Fruit fly (Drosophila melanogaster) whole organism, prepupa: ENCODE results near the gene CG17118.

Experiments used
- Blimp-1 ChIP-seq: fragments of 200-800 bp; sonication (Bioruptor generic); optimal IDR thresholded peaks from 3 replicates; lab custom pipeline; 2017; ENCODE audit warnings: missing biosample characterization, missing genetic modification characterization, mild to moderate bottlenecking, moderate library complexity, missing genetic modification reagents
- CG10631 ChIP-seq: fragments of 200-800 bp; sonication (Bioruptor generic); optimal IDR thresholded peaks from 2 replicates; lab custom pipeline; 2016; ENCODE audit warnings: missing biosample characterization, missing genetic modification characterization
- CG10669 ChIP-seq: fragments of 200-800 bp; sonication (Bioruptor generic); optimal IDR thresholded peaks from 3 replicates; lab custom pipeline; 2018; ENCODE audit warnings: missing biosample characterization, mild to moderate bottlenecking, missing genetic modification characterization, moderate library complexity
- CG11294 ChIP-seq: fragments of 200-800 bp; sonication (Bioruptor generic); IDR thresholded peaks from 2 replicates; pipeline ENCODE4 v1.3.6; 2022; ENCODE audit warnings: missing biosample characterization, missing genetic modification characterization
- CG11762 ChIP-seq: fragments of 200-800 bp; sonication (Bioruptor generic); optimal IDR thresholded peaks from 3 replicates; lab custom pipeline; 2016; ENCODE audit warnings: missing biosample characterization, missing genetic modification characterization; ENCODE audit not compliant: insufficient read depth
- CG11902 ChIP-seq: fragments of 200-800 bp; sonication (Bioruptor generic); optimal IDR thresholded peaks from 3 replicates; lab custom pipeline; 2016; ENCODE audit warnings: missing biosample characterization, missing genetic modification characterization
- CG15336 ChIP-seq: fragments of 200-800 bp; sonication (Bioruptor generic); IDR thresholded peaks from 2 replicates; pipeline ENCODE4 v1.3.6; 2022; ENCODE audit warnings: missing biosample characterization, missing genetic modification characterization
- CG1621 ChIP-seq: fragments of 200-800 bp; sonication (Bioruptor generic); optimal IDR thresholded peaks from 3 replicates; lab custom pipeline; 2018; ENCODE audit warnings: missing biosample characterization, mild to moderate bottlenecking, missing genetic modification characterization
- CG16779 ChIP-seq: fragments of 200-800 bp; sonication (Bioruptor generic); optimal IDR thresholded peaks from 3 replicates; lab custom pipeline; 2017; ENCODE audit warnings: missing biosample characterization, mild to moderate bottlenecking, missing genetic modification characterization
- CG3032 ChIP-seq: fragments of 200-800 bp; optimal IDR thresholded peaks from 2 replicates; lab custom pipeline; 2019; ENCODE audit warnings: missing biosample characterization, mild to moderate bottlenecking, missing genetic modification characterization, moderate library complexity
- CG31627 ChIP-seq: fragments of 200-800 bp; sonication (Bioruptor generic); optimal IDR thresholded peaks from 3 replicates; lab custom pipeline; 2016; ENCODE audit warnings: missing biosample characterization, missing genetic modification characterization
- CG32006 ChIP-seq: fragments of 200-800 bp; sonication (Bioruptor generic); optimal IDR thresholded peaks from 3 replicates; lab custom pipeline; 2017; ENCODE audit warnings: missing biosample characterization, mild to moderate bottlenecking, missing genetic modification characterization
- CG34406 ChIP-seq: fragments of 200-800 bp; sonication (Bioruptor generic); optimal IDR thresholded peaks from 3 replicates; lab custom pipeline; 2016; ENCODE audit warnings: missing biosample characterization, missing genetic modification characterization
- CG3919 ChIP-seq: fragments of 200-800 bp; sonication (Bioruptor generic); optimal IDR thresholded peaks from 3 replicates; lab custom pipeline; 2016; ENCODE audit warnings: missing biosample characterization, missing genetic modification characterization
- CG4318 ChIP-seq: fragments of 200-800 bp; sonication (Bioruptor generic); optimal IDR thresholded peaks from 3 replicates; lab custom pipeline; 2017; ENCODE audit warnings: missing biosample characterization, mild to moderate bottlenecking, missing genetic modification characterization
- CG6163 ChIP-seq: fragments of 200-800 bp; sonication (Bioruptor generic); IDR thresholded peaks from 3 replicates; pipeline ENCODE4 v1.3.6; 2022; ENCODE audit warnings: missing biosample characterization, missing genetic modification characterization
- CG6854 ChIP-seq: fragments of 200-800 bp; sonication (Bioruptor generic); optimal IDR thresholded peaks from 2 replicates; lab custom pipeline; 2017; ENCODE audit warnings: missing biosample characterization, mild to moderate bottlenecking, missing genetic modification characterization
- CG7368 ChIP-seq: fragments of 200-800 bp; sonication (Bioruptor generic); optimal IDR thresholded peaks from 3 replicates; lab custom pipeline; 2016; ENCODE audit warnings: missing biosample characterization, missing genetic modification characterization
- CG8119 ChIP-seq: fragments of 200-800 bp; sonication (Bioruptor generic); IDR thresholded peaks from 3 replicates; pipeline ENCODE4 v1.3.6; 2022; ENCODE audit warnings: missing biosample characterization, missing genetic modification characterization
- CG8319 ChIP-seq: fragments of 200-800 bp; sonication (Bioruptor generic); optimal IDR thresholded peaks from 3 replicates; lab custom pipeline; 2016; ENCODE audit warnings: missing biosample characterization, missing genetic modification characterization
- CG8632 ChIP-seq: fragments of 200-800 bp; sonication (Bioruptor generic); optimal IDR thresholded peaks from 3 replicates; lab custom pipeline; 2016; ENCODE audit warnings: missing biosample characterization, missing genetic modification characterization
- CG9139 ChIP-seq: fragments of 200-800 bp; sonication (Bioruptor generic); optimal IDR thresholded peaks from 3 replicates; lab custom pipeline; 2017; ENCODE audit warnings: missing biosample characterization, mild to moderate bottlenecking, missing genetic modification characterization
- Eip75B ChIP-seq: fragments of 200-800 bp; sonication (Bioruptor generic); optimal IDR thresholded peaks from 3 replicates; lab custom pipeline; 2016; ENCODE audit warnings: missing biosample characterization, missing genetic modification characterization
- Eip93F ChIP-seq: fragments of 200-800 bp; sonication (Bioruptor generic); optimal IDR thresholded peaks from 2 replicates; lab custom pipeline; 2016; ENCODE audit warnings: missing biosample characterization, mild to moderate bottlenecking, missing genetic modification characterization
- Ets21C ChIP-seq: fragments of 200-800 bp; sonication (Bioruptor generic); optimal IDR thresholded peaks from 3 replicates; lab custom pipeline; 2016; ENCODE audit warnings: missing biosample characterization, missing genetic modification characterization
- Ets96B ChIP-seq: fragments of 200-800 bp; optimal IDR thresholded peaks from 2 replicates; lab custom pipeline; 2019; ENCODE audit warnings: missing biosample characterization, mild to moderate bottlenecking, missing genetic modification characterization, moderate library complexity
- Gug ChIP-seq: fragments of 200-800 bp; sonication (Bioruptor generic); IDR thresholded peaks from 2 replicates; pipeline ENCODE4 v1.3.6; 2022; ENCODE audit warnings: missing biosample characterization, missing genetic modification characterization
- Hr38 ChIP-seq: sonication (Bioruptor generic); optimal IDR thresholded peaks from 2 replicates; lab custom pipeline; 2016; ENCODE audit warnings: missing biosample characterization, missing genetic modification characterization
- Hr39 ChIP-seq: fragments of 200-800 bp; sonication (Bioruptor generic); optimal IDR thresholded peaks from 2 replicates; lab custom pipeline; 2016; ENCODE audit warnings: missing biosample characterization, missing genetic modification characterization
- Lpt ChIP-seq: fragments of 200-800 bp; sonication (Bioruptor generic); optimal IDR thresholded peaks from 3 replicates; lab custom pipeline; 2016; ENCODE audit warnings: missing biosample characterization, missing genetic modification characterization
- Met ChIP-seq: fragments of 200-800 bp; sonication (Bioruptor generic); optimal IDR thresholded peaks from 3 replicates; lab custom pipeline; 2016; ENCODE audit warnings: missing biosample characterization, missing genetic modification characterization
- OdsH ChIP-seq: fragments of 200-800 bp; sonication (Bioruptor generic); optimal IDR thresholded peaks from 3 replicates; lab custom pipeline; 2016; ENCODE audit warnings: missing biosample characterization, missing genetic modification characterization
- Smox ChIP-seq: fragments of 200-800 bp; sonication (Bioruptor generic); optimal IDR thresholded peaks from 3 replicates; lab custom pipeline; 2016; ENCODE audit warnings: missing biosample characterization, missing genetic modification characterization
- Sox14 ChIP-seq: fragments of 200-800 bp; sonication (Bioruptor generic); optimal IDR thresholded peaks from 3 replicates; lab custom pipeline; 2016; ENCODE audit warnings: missing biosample characterization, missing genetic modification characterization
- Sox15 ChIP-seq: fragments of 200-800 bp; sonication (Bioruptor generic); optimal IDR thresholded peaks from 3 replicates; lab custom pipeline; 2016; ENCODE audit warnings: missing biosample characterization, missing genetic modification characterization
- achi ChIP-seq: fragments of 200-800 bp; sonication (Bioruptor generic); optimal IDR thresholded peaks from 3 replicates; lab custom pipeline; 2016; ENCODE audit warnings: missing biosample characterization, missing genetic modification characterization
- acj6 ChIP-seq: fragments of 200-800 bp; sonication (Bioruptor generic); optimal IDR thresholded peaks from 3 replicates; lab custom pipeline; 2016; ENCODE audit warnings: missing biosample characterization, missing genetic modification characterization
- dac ChIP-seq: fragments of 200-800 bp; sonication (Bioruptor generic); optimal IDR thresholded peaks from 2 replicates; lab custom pipeline; 2017; ENCODE audit warnings: missing biosample characterization, mild to moderate bottlenecking, missing genetic modification characterization
- dsx ChIP-seq: fragments of 200-800 bp; optimal IDR thresholded peaks from 3 replicates; lab custom pipeline; 2019; ENCODE audit warnings: missing biosample characterization, mild to moderate bottlenecking, missing genetic modification characterization, moderate library complexity; ENCODE audit not compliant: poor library complexity, severe bottlenecking
- esn ChIP-seq: fragments of 200-800 bp; sonication (Bioruptor generic); optimal IDR thresholded peaks from 2 replicates; lab custom pipeline; 2016; ENCODE audit warnings: missing biosample characterization, mild to moderate bottlenecking, missing genetic modification characterization, moderate library complexity
- fd59A ChIP-seq: fragments of 200-800 bp; sonication (Bioruptor generic); optimal IDR thresholded peaks from 2 replicates; lab custom pipeline; 2017; ENCODE audit warnings: missing biosample characterization, mild to moderate bottlenecking, missing genetic modification characterization, missing genetic modification reagents
- lz ChIP-seq: fragments of 200-800 bp; sonication (Bioruptor generic); optimal IDR thresholded peaks from 3 replicates; lab custom pipeline; 2016; ENCODE audit warnings: missing biosample characterization, missing genetic modification characterization
- pdm3 ChIP-seq: fragments of 200-800 bp; sonication (Bioruptor generic); optimal IDR thresholded peaks from 3 replicates; lab custom pipeline; 2016; ENCODE audit warnings: missing biosample characterization, missing genetic modification characterization
- salr ChIP-seq, 2 experiments: fragments of 200-800 bp; sonication (Bioruptor generic); optimal IDR thresholded peaks; 3 replicates each; lab custom pipeline; 2016 to 2018; ENCODE audit warnings: missing biosample characterization in 2 of 2, missing genetic modification characterization in 2 of 2, mild to moderate bottlenecking in 1 of 2
- spab ChIP-seq: fragments of 200-800 bp; sonication (Bioruptor generic); optimal IDR thresholded peaks from 2 replicates; lab custom pipeline; 2017; ENCODE audit warnings: missing biosample characterization, mild to moderate bottlenecking, missing genetic modification characterization, missing genetic modification reagents
- ss ChIP-seq, 2 experiments: fragments of 200-800 bp; sonication (Bioruptor generic); optimal IDR thresholded peaks; 2 replicates in 1 of 2; 3 replicates in 1 of 2; lab custom pipeline; 2017 to 2018; ENCODE audit warnings: mild to moderate bottlenecking in 2 of 2, missing biosample characterization in 2 of 2, missing genetic modification characterization in 2 of 2, moderate library complexity in 1 of 2
- svp ChIP-seq: fragments of 200-800 bp; sonication (Bioruptor generic); peaks from one replicate; lab custom pipeline; 2016; ENCODE audit warnings: missing biosample characterization, missing genetic modification characterization
- vri ChIP-seq: fragments of 200-800 bp; sonication (Bioruptor generic); optimal IDR thresholded peaks from 3 replicates; lab custom pipeline; 2016; ENCODE audit warnings: missing biosample characterization, mild to moderate bottlenecking, missing genetic modification characterization

CG17118 gene

DNA sequence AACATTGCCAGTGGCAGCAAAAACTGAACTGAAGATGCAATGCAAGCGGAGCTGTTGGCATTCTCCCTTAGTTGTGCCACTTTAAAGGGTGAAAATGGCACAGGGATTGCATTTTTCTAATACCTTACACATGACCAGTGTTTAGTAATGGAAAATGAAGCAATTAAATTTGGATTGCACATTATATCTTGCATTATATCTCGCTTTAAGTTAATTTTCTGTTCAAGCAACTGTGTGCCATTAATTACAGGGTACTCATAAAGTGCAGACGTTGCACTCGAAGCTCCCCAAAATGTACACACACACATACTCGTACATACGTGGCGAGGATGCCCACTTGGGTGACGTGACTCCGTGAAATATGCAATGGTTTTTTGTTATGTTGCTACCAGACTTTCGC, 29.6 kb downstream of the CG17118 start (continued):
- TF ChIP-seq CG4318 (no peak), Ets96B (tag; lab: Kevin White, UChicago) (peak; percentile 61), CG16779 (tag; lab: Kevin White, UChicago) (no peak), ss (GFP tag; optimal IDR thresholded peaks at IDR 0.05; lab: Kevin White, UChicago) (peak in 1 of 2 experiments; percentile 33), CG9139 (GFP tag; lab: Kevin White, UChicago) (no peak), OdsH (GFP tag; lab: Kevin White, UChicago) (peak; percentile 37), CG11294 (no peak), CG8319 (GFP tag; lab: Kevin White, UChicago) (peak; percentile 29), CG8119 (GFP tag; lab: Robert Waterston, UW) (no peak), CG34406 (GFP tag; lab: Kevin White, UChicago) (peak; percentile 50), Eip93F (GFP tag; lab: Kevin White, UChicago) (no peak)

DNA sequence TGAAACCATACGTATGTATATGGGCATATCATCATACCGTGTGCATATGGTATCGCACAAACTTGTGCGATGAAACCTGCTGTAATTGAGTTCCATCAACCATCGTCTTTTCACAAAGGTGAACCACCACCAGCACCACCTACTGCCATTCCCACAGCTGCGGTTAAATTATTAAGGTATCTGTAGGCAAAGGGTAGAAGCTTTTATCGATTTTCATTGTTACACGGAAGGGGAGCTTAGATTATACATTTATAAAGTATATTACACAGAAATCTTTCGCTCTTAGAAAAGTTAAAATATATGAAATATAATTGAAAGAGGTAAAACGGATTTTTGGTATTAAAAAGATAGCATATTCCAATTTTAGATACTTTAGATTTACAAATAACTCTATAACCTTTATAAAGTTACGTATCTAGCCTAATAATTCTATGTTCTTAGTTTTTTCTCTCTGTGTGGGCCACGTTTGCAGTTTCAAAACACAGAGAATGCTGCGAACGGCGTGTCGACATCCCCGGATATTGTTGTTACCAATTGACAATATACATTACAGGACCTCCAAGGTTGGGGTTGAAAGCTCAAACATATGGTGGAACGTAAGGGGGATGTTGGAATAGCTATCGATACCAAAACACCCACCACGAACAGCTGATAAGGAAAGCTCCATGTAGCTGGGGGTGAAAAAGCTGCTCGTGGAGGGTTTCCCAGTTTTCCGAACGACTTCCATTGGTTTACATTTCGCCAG, 30.5 kb downstream of the CG17118 start, which contains the start of gene CG6495:
Gene CG6495 (plus strand): TSS at position 695 of the 745 bp plus-strand sequence.
- TF ChIP-seq ss (GFP tag; optimal IDR thresholded peaks at IDR 0.05; lab: Kevin White, UChicago): peak in 1 of 2 experiments; percentile 8
- TF ChIP-seq CG8119 (GFP tag; lab: Robert Waterston, UW): no peak
- TF ChIP-seq dac (GFP tag; lab: Kevin White, UChicago): no peak
- TF ChIP-seq CG10669: no peak
- TF ChIP-seq CG6163 (GFP tag; lab: Robert Waterston, UW): no peak; the same call in 2 of the 3 replicates
- no peak for TF ChIP-seq CG11762 (GFP tag; lab: Kevin White, UChicago)
- peak; percentile 3 for TF ChIP-seq CG8632 (GFP tag; lab: Kevin White, UChicago)
- peak; percentile 28 for TF ChIP-seq CG3919 (GFP tag; lab: Kevin White, UChicago)
- no peak for TF ChIP-seq vri (GFP tag; lab: Kevin White, UChicago)
- no peak for TF ChIP-seq Sox14 (GFP tag; lab: Kevin White, UChicago)
- TF ChIP-seq Hr39 (GFP tag; lab: Kevin White, UChicago): no peak
- no peak for TF ChIP-seq CG4318
- no peak for TF ChIP-seq fd59A (GFP tag; lab: Kevin White, UChicago)
- no peak for TF ChIP-seq CG15336
- no peak for TF ChIP-seq CG7368 (GFP tag; lab: Kevin White, UChicago)
- TF ChIP-seq Sox15: no peak
- peak; percentile 50 for TF ChIP-seq esn (GFP tag; lab: Kevin White, UChicago)
- TF ChIP-seq Eip75B: peak; percentile 33
- peak; percentile 30 for TF ChIP-seq CG3032 (tag; lab: Kevin White, UChicago)
- no peak for TF ChIP-seq CG11902 (GFP tag; lab: Kevin White, UChicago)
- no peak for TF ChIP-seq salr (GFP tag; optimal IDR thresholded peaks at IDR 0.05; lab: Kevin White, UChicago)
- no peak for TF ChIP-seq Hr38 (GFP tag; lab: Kevin White, UChicago)
- TF ChIP-seq Lpt (GFP tag; lab: Kevin White, UChicago): no peak
- no peak for TF ChIP-seq svp (GFP tag; lab: Kevin White, UChicago)
- TF ChIP-seq lz: no peak
- TF ChIP-seq CG1621 (tag; lab: Kevin White, UChicago): no peak
- TF ChIP-seq Eip93F (GFP tag; lab: Kevin White, UChicago): no peak
- peak; percentile 28 for TF ChIP-seq pdm3 (GFP tag; lab: Kevin White, UChicago)
- peak; percentile 29 for TF ChIP-seq dsx (GFP tag; lab: Kevin White, UChicago)
- TF ChIP-seq Gug (GFP tag; lab: Robert Waterston, UW): no peak
- TF ChIP-seq CG6854 (GFP tag; lab: Kevin White, UChicago): no peak
- TF ChIP-seq acj6 (GFP tag; lab: Kevin White, UChicago): peak; percentile 36
- TF ChIP-seq Ets21C (GFP tag; lab: Kevin White, UChicago): no peak
- TF ChIP-seq CG16779 (tag; lab: Kevin White, UChicago): no peak
- TF ChIP-seq CG9139 (GFP tag; lab: Kevin White, UChicago): no peak
- peak; percentile 28 for TF ChIP-seq Smox
- no peak for TF ChIP-seq spab (GFP tag; lab: Kevin White, UChicago)
- no peak for TF ChIP-seq CG11294
- no peak for TF ChIP-seq CG31627 (GFP tag; lab: Kevin White, UChicago)
- peak; percentile 39 for TF ChIP-seq CG32006 (GFP tag; lab: Kevin White, UChicago)
- no peak for TF ChIP-seq achi
- TF ChIP-seq Met (GFP tag; lab: Kevin White, UChicago): peak; percentile 29
- TF ChIP-seq CG10631: no peak
- TF ChIP-seq Blimp-1 (GFP tag; lab: Kevin White, UChicago): no peak
